Worm (Caenorhabditis elegans): ENCODE data around the gene C25E10.8.

The C25E10.8 gene

DNA sequence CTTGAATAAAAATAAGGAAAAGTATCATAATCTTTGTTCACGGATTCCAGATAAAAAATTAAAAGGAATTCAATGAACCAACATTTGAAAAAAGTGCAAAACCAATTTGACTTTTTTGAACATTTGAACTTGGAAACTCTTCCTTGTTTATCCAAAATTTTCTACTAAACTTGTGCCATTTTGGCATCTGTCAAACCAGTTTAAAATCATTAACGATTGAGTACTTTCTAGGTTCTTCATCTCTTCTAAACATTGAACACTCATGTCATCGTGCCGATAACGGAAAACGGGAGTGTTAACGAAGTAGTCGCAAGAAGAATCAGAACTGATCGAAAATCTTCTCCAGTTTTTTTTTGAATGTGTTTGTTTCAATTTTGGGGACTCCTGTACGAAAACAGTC lies 30.4 kb upstream of the C25E10.8 start:
- no peak for TF ChIP-seq C08G9.2 (tag; optimal IDR thresholded peaks at IDR 0.05)
- TF ChIP-seq ets-4 (tag; optimal IDR thresholded peaks at IDR 0.05), result no peak
- TF ChIP-seq nfya-1 (tag; optimal IDR thresholded peaks at IDR 0.05), result no peak
- no peak for TF ChIP-seq hlh-8 (tag; optimal IDR thresholded peaks at IDR 0.05)
- no peak for TF ChIP-seq madf-2 (tag; optimal IDR thresholded peaks at IDR 0.05)
- TF ChIP-seq syd-9 (tag; optimal IDR thresholded peaks at IDR 0.05), result no peak
- no peak for TF ChIP-seq ahr-1 (tag; optimal IDR thresholded peaks at IDR 0.05)
- no peak for TF ChIP-seq unc-3 (GFP tag; conservative IDR thresholded peaks at IDR 0.05)
- TF ChIP-seq unc-3 (tag; optimal IDR thresholded peaks at IDR 0.05), result no peak
- no peak for TF ChIP-seq pax-1 (tag; optimal IDR thresholded peaks at IDR 0.05)
- TF ChIP-seq fax-1 (tag; optimal IDR thresholded peaks at IDR 0.05), result no peak
- no peak for TF ChIP-seq tbx-2 (tag; optimal IDR thresholded peaks at IDR 0.05)
- no peak for TF ChIP-seq dmd-4 (tag; optimal IDR thresholded peaks at IDR 0.05; ENCODE audit: borderline replicate concordance)
- TF ChIP-seq ceh-31 (tag; optimal IDR thresholded peaks at IDR 0.05), result no peak
- no peak for TF ChIP-seq unc-55 (GFP tag; optimal IDR thresholded peaks at IDR 0.05)
- TF ChIP-seq unc-42 (tag; optimal IDR thresholded peaks at IDR 0.05), result no peak

DNA sequence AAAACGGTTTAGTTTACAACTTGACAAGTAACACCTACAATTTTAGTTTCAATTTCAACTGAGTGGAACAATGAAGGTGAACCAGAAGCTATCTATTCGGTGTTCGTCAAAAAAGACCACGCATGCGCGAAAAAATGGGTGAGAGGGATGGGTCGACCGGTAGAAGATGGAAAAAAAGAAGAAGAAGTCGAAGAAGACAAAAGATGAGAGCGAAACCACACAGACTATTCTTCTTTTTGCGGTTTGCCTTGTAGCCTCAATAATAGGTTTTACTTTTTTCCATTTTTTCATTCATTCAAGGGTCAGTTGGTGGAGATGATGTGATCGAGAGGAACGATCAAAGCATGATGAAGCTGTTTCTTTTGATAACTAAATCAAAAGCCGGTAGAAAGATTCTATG lies 28.5 kb upstream of the C25E10.8 start:
- TF ChIP-seq fax-1 (tag; optimal IDR thresholded peaks at IDR 0.05) (no peak), ama-1 (optimal IDR thresholded peaks at IDR 0.05) (no peak), Y22D7AL.16 (tag; optimal IDR thresholded peaks at IDR 0.05) (no peak), fkh-6 (tag; optimal IDR thresholded peaks at IDR 0.05) (no peak), odd-2 (tag; optimal IDR thresholded peaks at IDR 0.05) (no peak), fkh-10 (GFP tag; optimal IDR thresholded peaks at IDR 0.05) (no peak), pros-1 (tag; optimal IDR thresholded peaks at IDR 0.05) (no peak), lim-6 (tag; optimal IDR thresholded peaks at IDR 0.05) (no peak), ceh-19 (GFP tag; optimal IDR thresholded peaks at IDR 0.05) (no peak), pha-4 (tag; optimal IDR thresholded peaks at IDR 0.05) (no peak)

DNA sequence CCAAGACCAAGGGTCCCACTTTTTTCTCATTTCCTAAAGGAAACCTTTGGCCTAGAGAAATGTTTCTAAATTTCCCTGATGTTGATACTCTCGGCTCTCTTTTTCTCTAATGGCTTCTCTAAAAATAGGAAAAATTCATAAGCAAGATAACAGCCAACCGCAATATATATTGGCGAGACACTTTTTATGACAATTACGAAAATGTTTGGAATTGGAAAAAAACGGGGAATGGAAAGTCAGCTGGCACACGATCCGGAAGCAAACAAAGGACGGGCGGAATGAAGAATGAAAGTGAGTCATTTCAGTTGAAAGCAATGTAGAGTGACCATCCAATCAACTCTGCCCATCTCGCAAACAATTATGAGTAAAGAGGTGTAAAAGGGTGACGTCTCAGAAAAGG lies 27.5 kb upstream of the C25E10.8 start:
- no peak for TF ChIP-seq ceh-9 (tag; optimal IDR thresholded peaks at IDR 0.05)
- TF ChIP-seq hlh-6 (tag; optimal IDR thresholded peaks at IDR 0.05), result no peak
- no peak for TF ChIP-seq pha-4 (tag; optimal IDR thresholded peaks at IDR 0.05)
- TF ChIP-seq ahr-1 (tag; optimal IDR thresholded peaks at IDR 0.05), result no peak
- TF ChIP-seq T23F11.4 (GFP tag; optimal IDR thresholded peaks at IDR 0.05), result no peak
- no peak for TF ChIP-seq ceh-22 (tag; optimal IDR thresholded peaks at IDR 0.05)
- no peak for TF ChIP-seq fkh-10 (GFP tag; optimal IDR thresholded peaks at IDR 0.05)
- no peak for TF ChIP-seq syd-9 (tag; optimal IDR thresholded peaks at IDR 0.05)
- no peak for TF ChIP-seq nhr-232 (tag; optimal IDR thresholded peaks at IDR 0.05)
- no peak for TF ChIP-seq lim-6 (tag; optimal IDR thresholded peaks at IDR 0.05)
- TF ChIP-seq ztf-16 (tag; optimal IDR thresholded peaks at IDR 0.05), result no peak
- TF ChIP-seq ttx-3 (tag; optimal IDR thresholded peaks at IDR 0.05), result no peak
- no peak for TF ChIP-seq npax-4 (tag; optimal IDR thresholded peaks at IDR 0.05)
- TF ChIP-seq pag-3 (tag; optimal IDR thresholded peaks at IDR 0.05; ENCODE audit: borderline replicate concordance), result no peak
- TF ChIP-seq ceh-18 (tag; optimal IDR thresholded peaks at IDR 0.05), result no peak
- TF ChIP-seq fax-1 (tag; optimal IDR thresholded peaks at IDR 0.05), result no peak
- TF ChIP-seq pros-1 (tag; optimal IDR thresholded peaks at IDR 0.05), result no peak

DNA sequence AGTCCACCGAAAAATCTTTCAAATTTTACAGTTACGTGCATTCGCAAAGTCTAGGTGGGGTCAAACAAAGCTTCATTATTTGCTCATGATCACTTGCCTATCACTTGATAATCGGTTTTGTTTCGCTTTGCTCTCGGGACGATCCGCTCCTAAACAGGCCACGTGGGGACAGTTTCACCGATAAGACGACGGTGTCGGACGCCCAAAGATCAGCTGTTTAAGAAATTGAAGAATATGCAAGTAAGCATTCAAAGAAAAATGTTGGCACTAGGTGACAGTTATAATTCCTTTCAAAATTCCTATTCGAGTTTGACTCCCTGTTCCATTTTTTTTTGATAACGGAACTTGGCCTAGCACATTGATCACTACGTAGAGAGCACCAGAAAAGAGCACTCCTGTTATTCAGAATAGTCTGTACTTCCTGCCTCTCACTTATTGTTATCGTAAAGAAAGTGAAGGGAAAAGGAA lies 26.1 kb upstream of the C25E10.8 start:
- TF ChIP-seq pqm-1 (tag; optimal IDR thresholded peaks at IDR 0.05) (no peak), elt-2 (tag; optimal IDR thresholded peaks at IDR 0.05) (peak; percentile 44)
